Fruit fly (Drosophila melanogaster) whole organism, wandering third instar larva: ENCODE data around the gene CG9992.
A peak's percentile ranks its signal among the peaks of the same experiment; 100 is the strongest.

Experiments used
- CG32264 ChIP-seq: fragments of 200-800 bp; sonication (Bioruptor generic); optimal IDR thresholded peaks from 2 replicates; lab custom pipeline; 2016; ENCODE audit warnings: missing biosample characterization, missing genetic modification characterization
- CG9705 ChIP-seq: fragments of 200-800 bp; sonication (Bioruptor generic); optimal IDR thresholded peaks from 2 replicates; lab custom pipeline; 2018; ENCODE audit warnings: missing biosample characterization, mild to moderate bottlenecking, missing genetic modification characterization
- CrebA ChIP-seq: fragments of 200-800 bp; sonication (Bioruptor generic); optimal IDR thresholded peaks from 2 replicates; lab custom pipeline; 2016; ENCODE audit warnings: missing biosample characterization, mild to moderate bottlenecking, missing genetic modification characterization, borderline replicate concordance
- Dif ChIP-seq: fragments of 200-275, 200-300 bp; sonication (Bioruptor generic); optimal IDR thresholded peaks from 2 replicates; lab custom pipeline; 2018; ENCODE audit warnings: missing biosample characterization, missing genetic modification characterization; ENCODE audit not compliant: partially characterized antibody
- GATAd ChIP-seq: sonication (Bioruptor generic); optimal IDR thresholded peaks from 2 replicates; lab custom pipeline; 2016; ENCODE audit warnings: missing biosample characterization, missing genetic modification characterization
- HLH106 ChIP-seq: fragments of 200-800 bp; optimal IDR thresholded peaks from 3 replicates; lab custom pipeline; 2019; ENCODE audit warnings: missing biosample characterization, mild to moderate bottlenecking, missing genetic modification characterization, moderate library complexity
- Hr83 ChIP-seq: fragments of 200-300 bp; sonication (Bioruptor generic); optimal IDR thresholded peaks from 2 replicates; lab custom pipeline; 2016; ENCODE audit warnings: missing biosample characterization, mild to moderate bottlenecking, missing genetic modification characterization, moderate library complexity; ENCODE audit not compliant: poor library complexity, severe bottlenecking
- Myc ChIP-seq: fragments of >200 bp; optimal IDR thresholded peaks from 2 replicates; lab custom pipeline; 2017
- N ChIP-seq: fragments of >200 bp; optimal IDR thresholded peaks from 2 replicates; lab custom pipeline; 2018; ENCODE audit warnings: missing biosample characterization, missing external identifiers, missing genetic modification characterization
- OdsH ChIP-seq: fragments of 200-800 bp; sonication (Bioruptor generic); optimal IDR thresholded peaks from 2 replicates; lab custom pipeline; 2016; ENCODE audit warnings: missing biosample characterization, mild to moderate bottlenecking, missing genetic modification characterization
- Rel ChIP-seq, 2 experiments: fragments of 200-800 bp; sonication (Bioruptor generic) in 1 of 2; optimal IDR thresholded peaks; 2 replicates in 1 of 2; 3 replicates in 1 of 2; lab custom pipeline; 2016 to 2019; ENCODE audit warnings: mild to moderate bottlenecking in 2 of 2, missing biosample characterization in 2 of 2, missing genetic modification characterization in 2 of 2, moderate library complexity in 1 of 2
- Vsx2 ChIP-seq: fragments of 200-300, 225-300 bp; sonication (Bioruptor generic); optimal IDR thresholded peaks from 2 replicates; lab custom pipeline; 2018; ENCODE audit warnings: missing biosample characterization, missing genetic modification characterization; ENCODE audit not compliant: partially characterized antibody
- br ChIP-seq: fragments of 200-800 bp; sonication (Bioruptor generic); optimal IDR thresholded peaks from 2 replicates; lab custom pipeline; 2016; ENCODE audit warnings: missing biosample characterization, missing genetic modification characterization
- brk ChIP-seq: fragments of 200-800 bp; sonication (Bioruptor generic); optimal IDR thresholded peaks from 2 replicates; lab custom pipeline; 2016; ENCODE audit warnings: missing biosample characterization, mild to moderate bottlenecking, missing genetic modification characterization
- dl ChIP-seq, 2 experiments: fragments of 175-275, 200-275 bp in 1 of 2; fragments of 200-275 bp in 1 of 2; sonication (Bioruptor generic); optimal IDR thresholded peaks; lab custom pipeline; 2018; ENCODE audit warnings: mild to moderate bottlenecking in 2 of 2, missing biosample characterization in 2 of 2, missing genetic modification characterization in 2 of 2, moderate library complexity in 2 of 2; ENCODE audit not compliant: partially characterized antibody in 2 of 2, insufficient read depth in 1 of 2
- dmrt93B ChIP-seq: fragments of 200-800 bp; sonication (Bioruptor generic); optimal IDR thresholded peaks from 2 replicates; lab custom pipeline; 2018; ENCODE audit warnings: missing biosample characterization, mild to moderate bottlenecking, missing genetic modification characterization
- ey ChIP-seq: fragments of 200-800 bp; sonication (Bioruptor generic); optimal IDR thresholded peaks from 2 replicates; lab custom pipeline; 2016; ENCODE audit warnings: missing biosample characterization, missing genetic modification characterization
- foxo ChIP-seq, 2 experiments: fragments of 200-800 bp; sonication (Bioruptor generic); optimal IDR thresholded peaks; 2 replicates in 1 of 2; 3 replicates in 1 of 2; lab custom pipeline; 2016 to 2017; ENCODE audit warnings: missing biosample characterization in 2 of 2, missing genetic modification characterization in 2 of 2
- fru ChIP-seq: fragments of 200-800 bp; sonication (Bioruptor generic); optimal IDR thresholded peaks from 3 replicates; lab custom pipeline; 2016; ENCODE audit warnings: missing biosample characterization, mild to moderate bottlenecking, missing genetic modification characterization
- h ChIP-seq: fragments of 200-800 bp; sonication (Bioruptor generic); optimal IDR thresholded peaks from 3 replicates; lab custom pipeline; 2016; ENCODE audit warnings: missing biosample characterization, mild to moderate bottlenecking, missing genetic modification characterization
- lola ChIP-seq: fragments of >200 bp; optimal IDR thresholded peaks from 2 replicates; lab custom pipeline; 2017; ENCODE audit warnings: missing biosample characterization, missing genetic modification characterization
- pan ChIP-seq: fragments of >200 bp; optimal IDR thresholded peaks from 2 replicates; lab custom pipeline; 2017
- psq ChIP-seq: fragments of 200-800 bp; sonication (Bioruptor generic); optimal IDR thresholded peaks from 3 replicates; lab custom pipeline; 2017; ENCODE audit warnings: missing biosample characterization, mild to moderate bottlenecking, missing genetic modification characterization, moderate library complexity
- sage ChIP-seq: fragments of 200-800 bp; sonication (Bioruptor generic); optimal IDR thresholded peaks from 2 replicates; lab custom pipeline; 2016; ENCODE audit warnings: missing biosample characterization, mild to moderate bottlenecking, missing genetic modification characterization
- sv ChIP-seq: fragments of 200-800 bp; sonication (Bioruptor generic); optimal IDR thresholded peaks from 3 replicates; lab custom pipeline; 2016; ENCODE audit warnings: missing biosample characterization, missing genetic modification characterization
- tai ChIP-seq: sonication (Bioruptor generic); optimal IDR thresholded peaks from 2 replicates; lab custom pipeline; 2016; ENCODE audit warnings: missing biosample characterization, missing genetic modification characterization

Gene CG9992

dm6 chrX:16414451-16415368 is 30.0 kb upstream of the CG9992 start, which contains the start of gene Traf-like:
Traf-like (plus strand) TSS chrX:16415046.
- TF ChIP-seq h, result peak; percentile 24
- TF ChIP-seq Rel (GFP tag; optimal IDR thresholded peaks at IDR 0.05; lab: Kevin White, UChicago), result no peak
- TF ChIP-seq Rel (tag; optimal IDR thresholded peaks at IDR 0.05; lab: Kevin White, UChicago), result peak; percentile 72
- no peak for TF ChIP-seq brk (GFP tag; lab: Kevin White, UChicago)
- peak; percentile 34 for TF ChIP-seq fru
- TF ChIP-seq dmrt93B (GFP tag; lab: Kevin White, UChicago), result no peak
- TF ChIP-seq Dif (GFP tag; lab: Kevin White, UChicago), result peak; percentile 47
- no peak for TF ChIP-seq ey (GFP tag; lab: Kevin White, UChicago)
- no peak for TF ChIP-seq lola (GFP tag; lab: Kevin White, UChicago)
- TF ChIP-seq foxo (GFP tag; optimal IDR thresholded peaks at IDR 0.05; lab: Kevin White, UChicago), result peak in 1 of 2 experiments; percentile 48
- TF ChIP-seq Hr83 (GFP tag; lab: Kevin White, UChicago), result no peak
- peak; percentile 9 for TF ChIP-seq HLH106 (tag; lab: Kevin White, UChicago)

dm6 chrX:16406083-16406482 is 21.4 kb upstream of the CG9992 start:
- TF ChIP-seq Rel (GFP tag; optimal IDR thresholded peaks at IDR 0.05; lab: Kevin White, UChicago) (no peak), Rel (tag; optimal IDR thresholded peaks at IDR 0.05; lab: Kevin White, UChicago) (no peak), Myc (no peak), CrebA (no peak), HLH106 (tag; lab: Kevin White, UChicago) (no peak)

dm6 chrX:16405209-16405608 is 20.5 kb upstream of the CG9992 start, which contains the start of gene CG4301:
CG4301 (plus strand) TSS chrX:16405509.
- no peak for TF ChIP-seq brk (GFP tag; lab: Kevin White, UChicago)
- TF ChIP-seq fru, result no peak
- no peak for TF ChIP-seq dl (GFP tag; optimal IDR thresholded peaks at IDR 0.05; lab: Kevin White, UChicago; ENCODE audit: insufficient read depth in 1 of 2, partially characterized antibody in 2 of 2)
- TF ChIP-seq lola (GFP tag; lab: Kevin White, UChicago), result no peak
- TF ChIP-seq CG32264 (GFP tag; lab: Kevin White, UChicago), result no peak
- no peak for TF ChIP-seq tai (GFP tag; lab: Kevin White, UChicago)
- TF ChIP-seq ey (GFP tag; lab: Kevin White, UChicago), result no peak
- no peak for TF ChIP-seq GATAd (GFP tag; lab: Kevin White, UChicago)
- TF ChIP-seq N, result no peak
- TF ChIP-seq Rel (GFP tag; optimal IDR thresholded peaks at IDR 0.05; lab: Kevin White, UChicago), result no peak
- no peak for TF ChIP-seq Rel (tag; optimal IDR thresholded peaks at IDR 0.05; lab: Kevin White, UChicago)
- no peak for TF ChIP-seq sage (GFP tag; lab: Kevin White, UChicago)
- TF ChIP-seq Hr83 (GFP tag; lab: Kevin White, UChicago), result no peak
- TF ChIP-seq HLH106 (tag; lab: Kevin White, UChicago), result no peak
- TF ChIP-seq pan (lab: Kevin White, UChicago), result no peak
- TF ChIP-seq foxo (GFP tag; optimal IDR thresholded peaks at IDR 0.05; lab: Kevin White, UChicago), result no peak
- no peak for TF ChIP-seq Vsx2

- TF ChIP-seq Rel (GFP tag; optimal IDR thresholded peaks at IDR 0.05; lab: Kevin White, UChicago) (no peak), Rel (tag; optimal IDR thresholded peaks at IDR 0.05; lab: Kevin White, UChicago) (peak; percentile 57), ey (GFP tag; lab: Kevin White, UChicago) (no peak)
Measured at dm6 chrX:16404803-16405202, 20.1 kb upstream of the CG9992 start, which contains the start of gene CG9981. CG9981 (minus strand) TSS chrX:16405122.

dm6 chrX:16403811-16404420 is 19.2 kb upstream of the CG9992 start:
- TF ChIP-seq OdsH (GFP tag; lab: Kevin White, UChicago), result peak; percentile 73
- peak; percentile 82 for TF ChIP-seq h
- peak; percentile 61 for TF ChIP-seq sv (GFP tag; lab: Kevin White, UChicago)
- TF ChIP-seq CG32264 (GFP tag; lab: Kevin White, UChicago), result peak; percentile 40
- TF ChIP-seq br (GFP tag; lab: Kevin White, UChicago), result peak; percentile 56
- no peak for TF ChIP-seq Myc
- TF ChIP-seq ey (GFP tag; lab: Kevin White, UChicago), result peak; percentile 64
- TF ChIP-seq Dif (GFP tag; lab: Kevin White, UChicago), result no peak
- TF ChIP-seq fru, result peak; percentile 77
- TF ChIP-seq psq (GFP tag; lab: Kevin White, UChicago), result peak; percentile 44
- no peak for TF ChIP-seq CG9705
- TF ChIP-seq HLH106 (tag; lab: Kevin White, UChicago), result peak; percentile 33
- TF ChIP-seq foxo (GFP tag; optimal IDR thresholded peaks at IDR 0.05; lab: Kevin White, UChicago), result peak in 1 of 2 experiments; percentile 73
